Fruit fly (Drosophila melanogaster) whole organism, embryonic: ENCODE data around the gene CG43630.
A peak's percentile ranks its signal among the peaks of the same experiment; 100 is the strongest.

Experiments
- Abd-B ChIP-seq: fragments of 200-800 bp; sonication (Bioruptor generic); optimal IDR thresholded peaks from 2 replicates; lab custom pipeline; 2018; ENCODE audit warnings: missing biosample characterization, mild to moderate bottlenecking, missing genetic modification characterization, moderate library complexity
- Atf-2 ChIP-seq: fragments of 200-800 bp; sonication (Bioruptor generic); optimal IDR thresholded peaks from 2 replicates; lab custom pipeline; 2016; ENCODE audit warnings: missing biosample characterization, missing genetic modification characterization
- CG10565 ChIP-seq: fragments of 200-800 bp; sonication (Bioruptor generic); optimal IDR thresholded peaks from 3 replicates; lab custom pipeline; 2016; ENCODE audit warnings: missing biosample characterization, mild to moderate bottlenecking, missing genetic modification characterization
- CG12769 ChIP-seq: fragments of 200-800 bp; sonication (Bioruptor generic); optimal IDR thresholded peaks from 2 replicates; lab custom pipeline; 2019; ENCODE audit warnings: missing biosample characterization, mild to moderate bottlenecking, missing genetic modification characterization, moderate library complexity
- CG13296 ChIP-seq: fragments of 200-800 bp; sonication (Bioruptor generic); optimal IDR thresholded peaks from 3 replicates; lab custom pipeline; 2018; ENCODE audit warnings: missing biosample characterization, mild to moderate bottlenecking, missing genetic modification characterization
- CG14667 ChIP-seq: fragments of 200-800 bp; sonication (Bioruptor generic); IDR thresholded peaks from 2 replicates; pipeline ENCODE4 v1.3.6; 2022; ENCODE audit warnings: missing biosample characterization, missing genetic modification characterization
- CG17361 ChIP-seq: fragments of 200-800 bp; sonication (Bioruptor generic); IDR thresholded peaks from 3 replicates; pipeline ENCODE4 v1.3.6; 2022; ENCODE audit warnings: missing biosample characterization, missing genetic modification characterization
- CG18262 ChIP-seq: fragments of 200-800 bp; optimal IDR thresholded peaks from 3 replicates; lab custom pipeline; 2019; ENCODE audit warnings: missing biosample characterization, mild to moderate bottlenecking, missing genetic modification characterization, moderate library complexity
- CG1832 ChIP-seq: fragments of 200-800 bp; sonication (Bioruptor generic); optimal IDR thresholded peaks from 2 replicates; lab custom pipeline; 2017; ENCODE audit warnings: missing biosample characterization, mild to moderate bottlenecking, missing genetic modification characterization, inconsistent platforms
- CG30403 ChIP-seq: fragments of 200-800 bp; sonication (Bioruptor generic); optimal IDR thresholded peaks from 3 replicates; lab custom pipeline; 2016; ENCODE audit warnings: missing biosample characterization, missing genetic modification characterization
- CG31224 ChIP-seq: fragments of 200-800 bp; sonication (Bioruptor generic); IDR thresholded peaks from 2 replicates; pipeline ENCODE4 v1.3.6; 2022; ENCODE audit warnings: missing biosample characterization, missing genetic modification characterization
- CG31388 ChIP-seq: fragments of 200-800 bp; sonication (Bioruptor generic); optimal IDR thresholded peaks from 2 replicates; lab custom pipeline; 2016; ENCODE audit warnings: missing biosample characterization, missing genetic modification characterization
- CG32532 ChIP-seq: fragments of 200-800 bp; sonication (Bioruptor generic); IDR thresholded peaks from 2 replicates; pipeline ENCODE4 v1.3.6; 2022; ENCODE audit warnings: missing biosample characterization, missing genetic modification characterization
- CG43689 ChIP-seq: fragments of 200-800 bp; sonication (Bioruptor generic); IDR thresholded peaks from 2 replicates; pipeline ENCODE4 v1.3.6; 2022; ENCODE audit warnings: missing biosample characterization, missing genetic modification characterization
- CG4404 ChIP-seq: fragments of 200-800 bp; sonication (Bioruptor generic); IDR thresholded peaks from 2 replicates; pipeline ENCODE4 v1.3.6; 2022; ENCODE audit warnings: missing biosample characterization, missing genetic modification characterization
- CG6175 ChIP-seq: fragments of 200-800 bp; sonication (Bioruptor generic); IDR thresholded peaks from 3 replicates; pipeline ENCODE4 v1.3.6; 2022; ENCODE audit warnings: missing biosample characterization, missing genetic modification characterization
- CG7357 ChIP-seq: fragments of 200-800 bp; sonication (Bioruptor generic); IDR thresholded peaks from 3 replicates; pipeline ENCODE4 v1.3.6; 2022; ENCODE audit warnings: missing biosample characterization, missing genetic modification characterization
- CG7839 ChIP-seq: fragments of 200-800 bp; sonication (Bioruptor generic); optimal IDR thresholded peaks from 3 replicates; lab custom pipeline; 2018; ENCODE audit warnings: missing biosample characterization, mild to moderate bottlenecking, missing genetic modification characterization, moderate library complexity
- CG8478 ChIP-seq: fragments of >200 bp; optimal IDR thresholded peaks from 2 replicates; lab custom pipeline; 2018
- CG9609 ChIP-seq: fragments of 200-800 bp; sonication (Bioruptor generic); optimal IDR thresholded peaks from 3 replicates; lab custom pipeline; 2016; ENCODE audit warnings: missing biosample characterization, missing genetic modification characterization
- D ChIP-seq, 2 experiments: fragments of 200-800 bp in 1 of 2; fragments of >200 bp in 1 of 2; sonication (Bioruptor generic) in 1 of 2; optimal IDR thresholded peaks; 2 replicates in 1 of 2; 3 replicates in 1 of 2; lab custom pipeline; 2017; ENCODE audit warnings: mild to moderate bottlenecking in 1 of 2, missing biosample characterization in 1 of 2, missing genetic modification characterization in 1 of 2, missing genetic modification reagents in 1 of 2
- HmgZ ChIP-seq: fragments of 200-800 bp; sonication (Bioruptor generic); optimal IDR thresholded peaks from 2 replicates; lab custom pipeline; 2018; ENCODE audit warnings: missing biosample characterization, mild to moderate bottlenecking, missing genetic modification characterization
- Hmx ChIP-seq: fragments of 200-800 bp; sonication (Bioruptor generic); optimal IDR thresholded peaks from 2 replicates; lab custom pipeline; 2016; ENCODE audit warnings: missing biosample characterization, missing genetic modification characterization
- Hr39 ChIP-seq: fragments of >200 bp; optimal IDR thresholded peaks from 2 replicates; lab custom pipeline; 2017
- Jarid2 ChIP-seq: fragments of 200-800 bp; sonication (Bioruptor generic); optimal IDR thresholded peaks from 3 replicates; lab custom pipeline; 2017; ENCODE audit warnings: mild to moderate bottlenecking, missing biosample characterization, missing genetic modification reagents, missing genetic modification characterization
- MBD-R2 ChIP-seq: fragments of 200-800 bp; sonication (Bioruptor generic); IDR thresholded peaks from 2 replicates; pipeline ENCODE4 v1.3.6; 2022; ENCODE audit warnings: missing biosample characterization, missing genetic modification characterization
- Mes4 ChIP-seq: fragments of 200-800 bp; sonication (Bioruptor generic); optimal IDR thresholded peaks from 2 replicates; lab custom pipeline; 2016; ENCODE audit warnings: missing biosample characterization, missing genetic modification characterization
- Opbp ChIP-seq: fragments of 200-800 bp; sonication (Bioruptor generic); IDR thresholded peaks from 3 replicates; pipeline ENCODE4 v1.3.6; 2022; ENCODE audit warnings: missing biosample characterization, missing genetic modification characterization; ENCODE audit not compliant: partially characterized antibody
- Rx ChIP-seq: fragments of 200-800 bp; sonication (Bioruptor generic); IDR thresholded peaks from 2 replicates; pipeline ENCODE4 v1.3.6; 2022; ENCODE audit warnings: missing biosample characterization, missing genetic modification characterization
- Ssrp ChIP-seq: fragments of 200-800 bp; sonication (Bioruptor generic); optimal IDR thresholded peaks from 2 replicates; lab custom pipeline; 2018; ENCODE audit warnings: missing biosample characterization, mild to moderate bottlenecking, missing genetic modification characterization, moderate library complexity
- Trl ChIP-seq, 3 experiments: fragments of >200 bp in 2 of 3; fragments of 200-800 bp in 1 of 3; sonication (Bioruptor generic) in 1 of 3; optimal IDR thresholded peaks; 2 replicates in 1 of 3; 3 replicates in 2 of 3; lab custom pipeline; 2016 to 2017; ENCODE audit warnings: missing biosample characterization in 1 of 3, missing genetic modification characterization in 1 of 3
- bbx ChIP-seq: fragments of 200-800 bp; sonication (Bioruptor generic); IDR thresholded peaks from 2 replicates; pipeline ENCODE4 v1.3.6; 2022; ENCODE audit warnings: missing biosample characterization, missing genetic modification characterization; ENCODE audit not compliant: partially characterized antibody
- cg ChIP-seq: fragments of 200-800 bp; sonication (Bioruptor generic); optimal IDR thresholded peaks from 3 replicates; lab custom pipeline; 2019; ENCODE audit warnings: missing biosample characterization, mild to moderate bottlenecking, missing genetic modification characterization, moderate library complexity
- chinmo ChIP-seq: fragments of 200-800 bp; sonication (Bioruptor generic); IDR thresholded peaks from 4 replicates; pipeline ENCODE4 v1.3.6; 2022; ENCODE audit warnings: missing biosample characterization, missing genetic modification characterization; ENCODE audit not compliant: partially characterized antibody
- crol ChIP-seq: fragments of 200-800 bp; sonication (Bioruptor generic); IDR thresholded peaks from 2 replicates; pipeline ENCODE4 v1.3.6; 2022; ENCODE audit warnings: missing biosample characterization, missing genetic modification characterization
- danr ChIP-seq: fragments of 200-800 bp; sonication (Bioruptor generic); IDR thresholded peaks from 2 replicates; pipeline ENCODE4 v1.3.6; 2022; ENCODE audit warnings: missing biosample characterization, missing genetic modification characterization
- fd102C ChIP-seq: fragments of 200-800 bp; sonication (Bioruptor generic); optimal IDR thresholded peaks from 2 replicates; lab custom pipeline; 2018; ENCODE audit warnings: missing biosample characterization, mild to moderate bottlenecking, missing genetic modification characterization, moderate library complexity
- fd64A ChIP-seq: fragments of 200-800 bp; sonication (Bioruptor generic); optimal IDR thresholded peaks from 3 replicates; lab custom pipeline; 2018; ENCODE audit warnings: missing biosample characterization, mild to moderate bottlenecking, missing genetic modification characterization
- gem ChIP-seq: fragments of 200-800 bp; sonication (Bioruptor generic); optimal IDR thresholded peaks from 2 replicates; lab custom pipeline; 2019; ENCODE audit warnings: missing biosample characterization, mild to moderate bottlenecking, missing genetic modification characterization, moderate library complexity
- hth ChIP-seq: fragments of >200 bp; optimal IDR thresholded peaks from 2 replicates; lab custom pipeline; 2017; ENCODE audit warnings: inconsistent platforms
- jumu ChIP-seq: fragments of 200-800 bp; sonication (Bioruptor generic); optimal IDR thresholded peaks from 3 replicates; lab custom pipeline; 2016; ENCODE audit warnings: missing biosample characterization, missing genetic modification characterization
- otp ChIP-seq: fragments of 200-800 bp; sonication (Bioruptor generic); IDR thresholded peaks from 3 replicates; pipeline ENCODE4, ENCODE4 v1.3.6; 2022; ENCODE audit warnings: missing biosample characterization, missing genetic modification characterization
- slou ChIP-seq: fragments of 200-800 bp; sonication (Bioruptor generic); optimal IDR thresholded peaks from 3 replicates; lab custom pipeline; 2016; ENCODE audit warnings: missing biosample characterization, missing genetic modification characterization
- so ChIP-seq: fragments of 200-800 bp; sonication (Bioruptor generic); IDR thresholded peaks from 3 replicates; pipeline ENCODE4 v1.3.6; 2022; ENCODE audit warnings: missing biosample characterization, missing genetic modification characterization
- ssp ChIP-seq: fragments of 200-800 bp; sonication (Bioruptor generic); IDR thresholded peaks from 2 replicates; pipeline ENCODE4 v1.3.6; 2022; ENCODE audit warnings: missing biosample characterization, missing genetic modification characterization
- stc ChIP-seq: fragments of 200-800 bp; sonication (Bioruptor generic); IDR thresholded peaks from 2 replicates; pipeline ENCODE4 v1.3.6; 2022; ENCODE audit warnings: missing biosample characterization, missing genetic modification characterization
- tap ChIP-seq: fragments of 200-800 bp; optimal IDR thresholded peaks from 3 replicates; lab custom pipeline; 2019; ENCODE audit warnings: missing biosample characterization, mild to moderate bottlenecking, missing genetic modification characterization, moderate library complexity
- tgo ChIP-seq: fragments of 200-800 bp; sonication (Bioruptor generic); IDR thresholded peaks from 3 replicates; pipeline ENCODE4 v1.3.6; 2022; ENCODE audit warnings: missing biosample characterization, missing genetic modification characterization
- tin ChIP-seq: fragments of 200-800 bp; sonication (Bioruptor generic); optimal IDR thresholded peaks from 3 replicates; lab custom pipeline; 2016; ENCODE audit warnings: missing biosample characterization, missing genetic modification characterization
- z ChIP-seq: fragments of 200-800 bp; sonication (Bioruptor generic); IDR thresholded peaks from 3 replicates; pipeline ENCODE4 v1.3.6; 2022; ENCODE audit warnings: missing biosample characterization, missing genetic modification characterization
- zen2 ChIP-seq: fragments of 200-800 bp; sonication (Bioruptor generic); IDR thresholded peaks from 3 replicates; pipeline ENCODE4 v1.3.6; 2022; ENCODE audit warnings: missing biosample characterization, missing genetic modification characterization; ENCODE audit not compliant: partially characterized antibody
- zfh2 ChIP-seq: fragments of 200-800 bp; sonication (Bioruptor generic); optimal IDR thresholded peaks from 2 replicates; lab custom pipeline; 2016; ENCODE audit warnings: missing biosample characterization, missing genetic modification characterization

CG43630 gene

DNA sequence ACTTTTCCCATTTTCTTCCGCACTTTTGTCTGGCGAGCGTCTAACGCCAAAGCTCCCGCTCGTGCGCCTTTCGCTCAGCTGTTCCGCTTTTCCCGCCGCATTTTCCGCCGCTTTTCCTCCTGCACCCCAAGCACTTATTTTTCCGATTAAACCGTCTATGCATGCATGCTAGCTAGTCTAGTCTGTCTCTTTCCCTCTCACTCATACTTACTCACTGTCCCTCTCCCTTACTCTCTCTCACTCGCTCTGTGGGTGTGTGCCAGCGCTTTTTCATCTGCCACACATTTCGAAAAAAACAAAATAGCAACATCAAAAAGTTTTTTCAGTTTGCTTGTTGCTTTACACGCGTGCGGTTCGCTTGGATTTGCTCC, 21.8 kb downstream of the CG43630 start, which contains the start of gene CG6225:
Gene CG6225 (plus strand): TSS at position 325 of the 371 bp plus-strand sequence.
- TF ChIP-seq so (GFP tag; lab: Robert Waterston, UW) = 0 out of 3 replicates have a peak, but pooled peaks have one; percentile 3
- no peak for TF ChIP-seq CG8478 (lab: Kevin White, UChicago)
- no peak for TF ChIP-seq fd102C (GFP tag; lab: Kevin White, UChicago)
- TF ChIP-seq slou (GFP tag; lab: Kevin White, UChicago) = no peak
- TF ChIP-seq gem = no peak
- no peak for TF ChIP-seq CG31388 (GFP tag; lab: Kevin White, UChicago)
- no peak for TF ChIP-seq CG7357
- no peak for TF ChIP-seq Abd-B (GFP tag; lab: Kevin White, UChicago)
- 0 out of 3 replicates have a peak, but pooled peaks have one; percentile 2 for TF ChIP-seq otp
- no peak for TF ChIP-seq CG4404 (GFP tag; lab: Robert Waterston, UW)
- TF ChIP-seq CG30403 (GFP tag; lab: Kevin White, UChicago) = no peak
- peak; percentile 77 for TF ChIP-seq z (GFP tag; lab: Robert Waterston, UW)
- no peak for TF ChIP-seq CG14667 (GFP tag; lab: Robert Waterston, UW)
- no peak for TF ChIP-seq D (optimal IDR thresholded peaks at IDR 0.05; lab: Kevin White, UChicago)
- TF ChIP-seq D (GFP tag; optimal IDR thresholded peaks at IDR 0.05; lab: Kevin White, UChicago) = no peak
- TF ChIP-seq ssp (GFP tag; lab: Robert Waterston, UW) = no peak
- TF ChIP-seq Ssrp (tag; lab: Kevin White, UChicago) = no peak
- TF ChIP-seq CG18262 = peak; percentile 3
- no peak for TF ChIP-seq Rx (GFP tag; lab: Robert Waterston, UW)
- no peak for TF ChIP-seq jumu
- TF ChIP-seq MBD-R2 = no peak
- 0 out of 3 replicates have a peak, but pooled peaks have one; percentile 6 for TF ChIP-seq CG17361 (GFP tag; lab: Robert Waterston, UW)
- no peak for TF ChIP-seq HmgZ (tag; lab: Kevin White, UChicago)
- TF ChIP-seq tgo = no peak
- no peak for TF ChIP-seq Hr39 (lab: Kevin White, UChicago)
- TF ChIP-seq tin (GFP tag; lab: Kevin White, UChicago) = no peak
- peak; percentile 4; the same call in 1 of the 3 replicates for TF ChIP-seq CG6175 (GFP tag; lab: Robert Waterston, UW)
- TF ChIP-seq hth (lab: Kevin White, UChicago) = no peak
- no peak for TF ChIP-seq CG32532 (GFP tag; lab: Robert Waterston, UW)
- TF ChIP-seq CG12769 (tag; lab: Kevin White, UChicago) = peak; percentile 20
- peak; percentile 73 for TF ChIP-seq crol (GFP tag; lab: Robert Waterston, UW)
- no peak for TF ChIP-seq Opbp (GFP tag; lab: Robert Waterston, UW)
- TF ChIP-seq CG31224 (GFP tag; lab: Robert Waterston, UW) = no peak
- no peak for TF ChIP-seq CG9609 (GFP tag; lab: Kevin White, UChicago)
- 0 out of 2 replicates have a peak, but pooled peaks have one; percentile 2 for TF ChIP-seq CG43689 (GFP tag; lab: Robert Waterston, UW)
- no peak for TF ChIP-seq CG7839 (tag; lab: Kevin White, UChicago)
- TF ChIP-seq zfh2 = no peak
- no peak for TF ChIP-seq bbx (GFP tag; lab: Robert Waterston, UW)
- no peak for TF ChIP-seq danr
- TF ChIP-seq fd64A (GFP tag; lab: Kevin White, UChicago) = no peak
- TF ChIP-seq stc (GFP tag; lab: Robert Waterston, UW) = peak; percentile 4; the same call in 1 of the 2 replicates
- peak; percentile 30; the same call in 1 of the 4 replicates for TF ChIP-seq chinmo
- TF ChIP-seq Mes4 (GFP tag; lab: Kevin White, UChicago) = no peak
- peak; percentile 29 to 54 for TF ChIP-seq Trl (optimal IDR thresholded peaks at IDR 0.05; lab: Kevin White, UChicago)
- no peak for TF ChIP-seq Trl (GFP tag; optimal IDR thresholded peaks at IDR 0.05; lab: Kevin White, UChicago)
- TF ChIP-seq cg (GFP tag; lab: Kevin White, UChicago) = peak; percentile 19
- TF ChIP-seq CG1832 = peak; percentile 29
- TF ChIP-seq tap (tag; lab: Kevin White, UChicago) = no peak
- no peak for TF ChIP-seq CG10565
- TF ChIP-seq Jarid2 = no peak
- TF ChIP-seq Hmx (GFP tag; lab: Kevin White, UChicago) = no peak
- TF ChIP-seq Atf-2 (GFP tag; lab: Kevin White, UChicago) = no peak
- no peak for TF ChIP-seq CG13296 (GFP tag; lab: Kevin White, UChicago)
- TF ChIP-seq zen2 = 0 out of 3 replicates have a peak, but pooled peaks have one; percentile 17
